Worm (Caenorhabditis elegans): ENCODE data around the gene F43H9.3.
A peak's percentile ranks its signal among the peaks of the same experiment; 100 is the strongest.

F43H9.3 gene

DNA sequence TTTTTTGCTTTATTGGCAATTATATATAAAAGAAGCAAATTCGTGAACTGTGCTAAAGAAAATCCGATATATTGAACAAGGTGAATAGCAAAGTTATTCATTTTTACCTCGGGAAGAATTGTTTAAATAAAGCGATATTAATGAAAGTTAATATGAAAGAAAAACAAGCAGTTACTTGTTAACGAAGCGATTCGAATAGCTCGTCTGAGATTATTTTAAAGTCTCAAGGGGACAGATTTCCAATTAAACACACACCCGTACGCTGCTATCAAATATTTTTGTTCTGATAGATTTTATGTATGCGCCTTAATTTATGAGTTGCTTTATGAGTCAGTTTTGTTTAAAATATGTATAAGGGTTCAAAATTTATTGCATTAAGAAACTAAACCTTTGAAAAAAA, 43.1 kb upstream of the F43H9.3 start, which contains the start of gene str-140:
Gene str-140, minus strand, starts transcription at position 101 of the 400 bp plus-strand sequence.
- TF ChIP-seq nhr-179 (tag; optimal IDR thresholded peaks at IDR 0.05) (no peak), aptf-3 (GFP tag; IDR thresholded peaks at IDR 0.05) (no peak), F23B12.7 (tag; optimal IDR thresholded peaks at IDR 0.05; ENCODE audit: insufficient read depth) (no peak), madf-3 (GFP tag; IDR thresholded peaks at IDR 0.05) (no peak), let-607 (tag; optimal IDR thresholded peaks at IDR 0.05) (no peak), B0261.1 (tag; optimal IDR thresholded peaks at IDR 0.05) (no peak), Y95B8A.8 (GFP tag; IDR thresholded peaks at IDR 0.05) (no peak), gei-17 (GFP tag; optimal IDR thresholded peaks at IDR 0.05) (no peak)

DNA sequence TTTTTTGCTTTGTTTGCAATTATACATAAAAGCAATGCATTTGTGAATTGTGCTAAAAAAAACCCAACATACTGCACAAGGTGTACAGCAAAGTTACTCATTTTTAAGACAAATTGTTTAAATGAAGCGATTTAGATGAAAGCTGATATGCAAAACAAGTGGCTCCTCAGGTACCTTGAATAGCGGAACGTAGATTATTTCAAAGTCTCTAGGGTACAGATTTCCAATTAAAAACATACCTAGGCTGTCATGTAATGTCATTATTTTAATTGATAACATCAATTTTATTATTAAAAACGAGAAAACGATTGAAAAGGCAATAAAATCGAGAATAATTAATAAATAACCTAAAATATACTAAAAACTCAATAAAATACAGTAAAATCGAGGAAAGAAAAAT, 37.3 kb upstream of the F43H9.3 start, which contains the start of gene str-139:
Gene str-139, minus strand, starts transcription at position 101 of the 400 bp plus-strand sequence.
- no peak for TF ChIP-seq unc-62 (GFP tag; optimal IDR thresholded peaks at IDR 0.05)
- no peak for TF ChIP-seq F33H1.4 (GFP tag; IDR thresholded peaks at IDR 0.05)
- TF ChIP-seq pbrm-1 (GFP tag; IDR thresholded peaks at IDR 0.05), result no peak
- TF ChIP-seq aptf-3 (GFP tag; IDR thresholded peaks at IDR 0.05), result no peak
- TF ChIP-seq nhr-27 (tag; optimal IDR thresholded peaks at IDR 0.05), result no peak
- no peak for TF ChIP-seq lin-40 (tag; optimal IDR thresholded peaks at IDR 0.05)
- no peak for TF ChIP-seq efl-1 (GFP tag; optimal IDR thresholded peaks at IDR 0.05)
- TF ChIP-seq let-526 (GFP tag; IDR thresholded peaks at IDR 0.05), result no peak
- TF ChIP-seq ztf-6 (GFP tag; IDR thresholded peaks at IDR 0.05), result no peak
- TF ChIP-seq die-1 (tag; optimal IDR thresholded peaks at IDR 0.05), result no peak
- no peak for TF ChIP-seq mcd-1 (GFP tag; IDR thresholded peaks at IDR 0.05)
- no peak for TF ChIP-seq ceh-100 (GFP tag; IDR thresholded peaks at IDR 0.05)

DNA sequence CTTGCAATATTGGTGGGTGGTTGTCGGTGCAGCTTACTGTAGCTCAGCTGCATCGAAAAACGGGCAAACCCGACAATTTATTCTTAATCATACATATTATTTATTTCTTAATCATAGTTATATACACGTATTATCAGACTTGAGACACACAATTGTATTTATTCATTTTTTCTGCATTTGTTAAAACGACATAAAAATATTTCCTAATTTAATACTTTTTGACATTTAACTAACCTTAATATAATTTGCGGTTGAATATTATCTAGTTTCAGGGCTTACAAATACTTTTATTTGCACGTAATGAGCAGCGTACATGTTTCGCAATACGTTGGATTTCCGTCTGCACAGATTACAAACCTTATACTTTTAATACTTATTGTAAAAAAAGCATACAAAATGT, 33.6 kb upstream of the F43H9.3 start, which contains the start of gene str-138:
Gene str-138, plus strand, starts transcription at position 301 of the 400 bp plus-strand sequence.
- no peak for TF ChIP-seq lag-1 (GFP tag; IDR thresholded peaks at IDR 0.05)
- TF ChIP-seq let-526 (GFP tag; IDR thresholded peaks at IDR 0.05), result no peak
- TF ChIP-seq pha-4 (tag; optimal IDR thresholded peaks at IDR 0.05), result no peak
- TF ChIP-seq snpc-1.1 (tag; optimal IDR thresholded peaks at IDR 0.05; ENCODE audit: insufficient read depth), result no peak
- no peak for TF ChIP-seq rec-8 (tag; optimal IDR thresholded peaks at IDR 0.05)
- no peak for TF ChIP-seq ceh-100 (GFP tag; IDR thresholded peaks at IDR 0.05)
- TF ChIP-seq dox-1 (GFP tag; IDR thresholded peaks at IDR 0.05), result no peak
- TF ChIP-seq F39B2.1 (GFP tag; IDR thresholded peaks at IDR 0.05), result no peak
- TF ChIP-seq C06A6.2 (GFP tag; conservative IDR thresholded peaks at IDR 0.05), result no peak

DNA sequence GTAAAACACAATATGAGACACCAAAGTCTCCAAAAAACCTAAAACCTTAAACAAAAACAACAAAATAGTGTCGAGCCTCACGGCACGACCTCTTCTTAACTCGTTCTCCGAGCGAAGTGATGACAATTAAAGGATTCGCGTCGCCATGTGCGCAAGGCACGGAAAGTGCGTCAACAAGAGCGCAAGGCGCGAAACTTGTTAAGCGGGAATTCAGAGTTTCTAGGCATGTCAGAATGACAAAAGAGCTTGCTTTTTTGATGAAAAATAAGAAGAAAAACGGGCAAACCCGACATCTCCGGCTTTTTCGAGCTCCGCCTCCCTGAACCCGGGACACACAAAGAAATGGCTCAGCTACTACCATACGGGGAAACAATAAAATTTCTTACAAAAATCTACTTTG, 33.0 kb upstream of the F43H9.3 start:
- TF ChIP-seq nfyb-1 (GFP tag; IDR thresholded peaks at IDR 0.05), result 0 out of 2 replicates have a peak, but pooled peaks have one; percentile 22
- TF ChIP-seq hsf-1 (GFP tag; IDR thresholded peaks at IDR 0.05), result peak; percentile 85
- TF ChIP-seq F39B2.1 (GFP tag; IDR thresholded peaks at IDR 0.05), result peak; percentile 69; the same call in 1 of the 2 replicates
- TF ChIP-seq madf-8 (GFP tag; conservative IDR thresholded peaks at IDR 0.05), result peak; percentile 79
- TF ChIP-seq B0019.2 (GFP tag; conservative IDR thresholded peaks at IDR 0.05), result peak; percentile 20; the same call in 1 of the 2 replicates
- peak; percentile 84 for TF ChIP-seq ztf-18 (tag; optimal IDR thresholded peaks at IDR 0.05)
- peak; percentile 72; the same call in 1 of the 2 replicates for TF ChIP-seq madf-3 (GFP tag; IDR thresholded peaks at IDR 0.05)
- peak; percentile 48 for TF ChIP-seq xnd-1 (tag; optimal IDR thresholded peaks at IDR 0.05)
- peak; percentile 89 for TF ChIP-seq madf-6 (GFP tag; IDR thresholded peaks at IDR 0.05)
- TF ChIP-seq ceh-91 (GFP tag; IDR thresholded peaks at IDR 0.05), result 0 out of 2 replicates have a peak, but pooled peaks have one; percentile 28
- TF ChIP-seq D2030.7 (GFP tag; IDR thresholded peaks at IDR 0.05), result peak; percentile 61

Measured in whole organism, young adult.